Worm (Caenorhabditis elegans): ENCODE data around the gene C23G10.10.
A peak's percentile ranks its signal among the peaks of the same experiment; 100 is the strongest.

C23G10.10 gene

DNA sequence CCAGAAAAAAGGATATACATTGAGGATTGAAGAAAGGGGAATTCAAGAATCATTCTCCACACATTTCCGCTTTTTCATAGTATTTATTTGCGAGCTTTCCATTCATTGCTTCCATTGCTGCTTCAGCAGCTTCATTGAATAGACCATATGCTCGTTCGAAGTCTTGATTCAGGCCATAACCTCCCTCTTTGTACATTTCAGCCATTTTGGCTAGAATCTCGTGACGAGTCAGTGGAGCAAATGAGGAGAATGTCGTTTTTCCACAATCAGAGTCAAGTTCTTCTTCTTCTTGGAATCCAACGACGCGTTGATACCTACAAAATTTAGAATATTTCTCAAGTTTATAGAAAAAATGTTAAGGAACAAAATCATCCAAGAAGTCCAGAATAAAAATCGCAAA, 48.6 kb downstream of the C23G10.10 start (continued):
- no peak for TF ChIP-seq mxl-1 (tag; optimal IDR thresholded peaks at IDR 0.05)

DNA sequence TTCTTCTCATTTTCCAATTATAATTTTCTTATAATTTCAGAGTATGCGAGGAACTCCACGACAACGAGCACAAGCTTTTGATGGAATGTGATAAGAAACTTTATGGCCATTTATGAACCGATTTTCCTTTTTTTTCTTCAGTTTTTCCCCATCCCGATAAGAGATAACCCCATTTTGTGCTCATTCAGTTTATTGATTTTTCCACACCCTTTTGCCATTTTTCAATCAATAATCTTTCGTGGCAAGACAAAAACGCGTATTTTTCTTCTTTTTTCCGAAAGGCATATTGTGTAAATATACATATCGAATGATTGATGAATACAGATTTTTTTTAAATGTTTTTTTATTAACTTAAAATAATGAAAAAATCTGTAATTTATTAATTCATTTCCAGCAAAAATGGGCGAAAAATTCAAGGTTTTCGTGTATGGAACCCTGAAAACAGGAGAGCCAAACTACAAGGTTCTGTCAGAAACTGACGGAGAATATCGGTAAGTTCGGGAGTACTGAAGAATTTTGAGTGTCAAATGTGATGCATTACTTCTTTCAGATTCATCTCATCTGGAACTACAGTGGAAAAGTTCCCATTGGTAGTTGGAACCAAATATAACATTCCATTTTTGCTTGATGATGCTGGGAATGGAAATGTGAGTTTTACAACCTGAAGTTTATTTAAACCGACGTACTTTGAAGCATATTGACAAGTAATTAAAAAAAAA, 49.4 kb downstream of the C23G10.10 start, which contains the start of gene F42A10.9:
TSS of gene F42A10.9 (plus strand) at position 321 of the 719 bp plus-strand sequence.
- TF ChIP-seq hmg-1.2 (GFP tag; IDR thresholded peaks at IDR 0.05) (no peak), bed-2 (GFP tag; IDR thresholded peaks at IDR 0.05) (no peak), ekl-4 (GFP tag; IDR thresholded peaks at IDR 0.05) (peak; percentile 42; the same call in 1 of the 2 replicates), athp-1 (tag; optimal IDR thresholded peaks at IDR 0.05) (peak; percentile 59), pbrm-1 (GFP tag; IDR thresholded peaks at IDR 0.05) (peak; percentile 38; the same call in 1 of the 2 replicates), nfyb-1 (GFP tag; IDR thresholded peaks at IDR 0.05) (0 out of 2 replicates have a peak, but pooled peaks have one; percentile 46), tlf-1 (GFP tag; optimal IDR thresholded peaks at IDR 0.05) (peak; percentile 47), madf-10 (tag; optimal IDR thresholded peaks at IDR 0.05) (no peak), ztf-18 (tag; optimal IDR thresholded peaks at IDR 0.05) (peak; percentile 20), ama-1 (optimal IDR thresholded peaks at IDR 0.05) (peak; percentile 35), ama-1 (GFP tag; optimal IDR thresholded peaks at IDR 0.05) (peak in 1 of 2 experiments; percentile 2), ZK185.1 (tag; optimal IDR thresholded peaks at IDR 0.05; ENCODE audit: poor library complexity, severe bottlenecking) (peak; percentile 16), zfh-2 (GFP tag; conservative IDR thresholded peaks at IDR 0.05) (no peak), him-1 (tag; optimal IDR thresholded peaks at IDR 0.05) (peak; percentile 5), snpc-1.3 (tag; optimal IDR thresholded peaks at IDR 0.05; ENCODE audit: insufficient read depth) (no peak), fkh-3 (tag; optimal IDR thresholded peaks at IDR 0.05) (no peak), repo-1 (tag; optimal IDR thresholded peaks at IDR 0.05) (peak; percentile 49), nhr-80 (tag; optimal IDR thresholded peaks at IDR 0.05) (no peak), lin-40 (tag; optimal IDR thresholded peaks at IDR 0.05) (peak; percentile 11), snpc-4 (GFP tag; optimal IDR thresholded peaks at IDR 0.05) (no peak), snpc-4 (tag; optimal IDR thresholded peaks at IDR 0.05) (peak in 1 of 4 experiments; percentile 36), F52B5.7 (tag; optimal IDR thresholded peaks at IDR 0.05) (peak; percentile 55), T07F8.4 (tag; optimal IDR thresholded peaks at IDR 0.05) (peak; percentile 9), nhr-120 (GFP tag; IDR thresholded peaks at IDR 0.05) (0 out of 2 replicates have a peak, but pooled peaks have one; percentile 42), ceh-100 (GFP tag; IDR thresholded peaks at IDR 0.05) (no peak), cebp-1 (GFP tag; IDR thresholded peaks at IDR 0.05) (no peak), cebp-1 (tag; optimal IDR thresholded peaks at IDR 0.05) (peak; percentile 59)

DNA sequence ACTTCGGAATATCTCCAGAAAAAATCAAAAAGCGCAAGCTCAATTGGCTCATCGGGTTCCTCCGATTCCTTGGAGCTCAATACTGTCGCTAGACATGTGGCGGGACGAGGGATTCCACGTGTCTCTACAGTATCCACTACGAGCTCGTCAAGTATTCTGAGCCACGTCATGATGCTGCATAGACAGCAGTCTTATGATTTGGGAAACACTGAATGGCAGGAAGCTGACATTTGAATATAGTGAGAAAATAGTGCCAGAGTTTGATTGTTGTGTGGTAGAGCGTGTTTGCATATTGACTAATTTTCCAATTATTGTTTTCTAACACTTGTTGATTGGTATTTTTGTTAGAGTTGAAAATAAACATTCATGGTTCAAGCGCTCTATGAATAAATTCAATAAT, 50.4 kb downstream of the C23G10.10 start:
- peak; percentile 60 for TF ChIP-seq nhr-80 (tag; optimal IDR thresholded peaks at IDR 0.05)
- TF ChIP-seq nfya-1 (tag; optimal IDR thresholded peaks at IDR 0.05; ENCODE audit: borderline replicate concordance, insufficient read depth) = no peak
- TF ChIP-seq mes-4 (tag; optimal IDR thresholded peaks at IDR 0.05) = no peak
- TF ChIP-seq nhr-120 (GFP tag; IDR thresholded peaks at IDR 0.05) = no peak
- TF ChIP-seq C17E4.6 (GFP tag; IDR thresholded peaks at IDR 0.05) = no peak
- peak; percentile 52 for TF ChIP-seq unc-62 (GFP tag; optimal IDR thresholded peaks at IDR 0.05)
- TF ChIP-seq zim-3 (tag; optimal IDR thresholded peaks at IDR 0.05) = no peak
- no peak for TF ChIP-seq pbrm-1 (GFP tag; IDR thresholded peaks at IDR 0.05)
- TF ChIP-seq ztf-25 (GFP tag; IDR thresholded peaks at IDR 0.05) = no peak
- no peak for TF ChIP-seq tbx-9 (tag; optimal IDR thresholded peaks at IDR 0.05; ENCODE audit: borderline replicate concordance)
- TF ChIP-seq ztf-3 (GFP tag; optimal IDR thresholded peaks at IDR 0.05) = no peak
- TF ChIP-seq rpc-1 (optimal IDR thresholded peaks at IDR 0.05) = no peak
- TF ChIP-seq rpc-1 (tag; optimal IDR thresholded peaks at IDR 0.05) = no peak
- no peak for TF ChIP-seq egrh-3 (GFP tag; IDR thresholded peaks at IDR 0.05)
- TF ChIP-seq xnd-1 (tag; optimal IDR thresholded peaks at IDR 0.05) = no peak
- no peak for TF ChIP-seq attf-6 (GFP tag; IDR thresholded peaks at IDR 0.05)
- TF ChIP-seq hmg-20 (GFP tag; IDR thresholded peaks at IDR 0.05) = no peak
- no peak for TF ChIP-seq let-526 (GFP tag; IDR thresholded peaks at IDR 0.05)
- no peak for TF ChIP-seq atf-7 (tag; optimal IDR thresholded peaks at IDR 0.05)
- TF ChIP-seq dox-1 (GFP tag; IDR thresholded peaks at IDR 0.05) = no peak
- peak; percentile 77 to 94 for TF ChIP-seq let-607 (tag; optimal IDR thresholded peaks at IDR 0.05)
- no peak for TF ChIP-seq K11D2.4 (GFP tag; IDR thresholded peaks at IDR 0.05)
- no peak for TF ChIP-seq mxl-1 (tag; optimal IDR thresholded peaks at IDR 0.05)
- TF ChIP-seq ztf-18 (tag; optimal IDR thresholded peaks at IDR 0.05) = no peak
